Worm (Caenorhabditis elegans) whole organism, early embryonic: Measurements from ENCODE around the gene ama-1.

Experiments
- B0310.2 ChIP-seq: sonication (generic microtip); optimal IDR thresholded peaks from 2 replicates; lab custom pipeline; 2016; ENCODE audit warnings: mild to moderate bottlenecking, missing genetic modification characterization, missing compliant biosample characterization
- aly-1 ChIP-seq: sonication (generic microtip); optimal IDR thresholded peaks from 2 replicates; lab custom pipeline; 2016; ENCODE audit warnings: missing genetic modification characterization, missing compliant biosample characterization
- ama-1 ChIP-seq: fragments of 150-350 bp; optimal IDR thresholded peaks from 2 replicates; lab custom pipeline; 2014
- ceh-13 ChIP-seq: fragments of 200-800 bp; sonication (Bioruptor generic); optimal IDR thresholded peaks from 2 replicates; lab custom pipeline; 2018; ENCODE audit warnings: mild to moderate bottlenecking, missing genetic modification characterization, missing compliant biosample characterization
- ceh-36 ChIP-seq: sonication (generic microtip); optimal IDR thresholded peaks from 2 replicates; lab custom pipeline; 2016; ENCODE audit warnings: missing genetic modification characterization, inconsistent platforms, missing compliant biosample characterization
- flt-1 ChIP-seq: fragments of 200-800 bp; sonication (Bioruptor generic); IDR thresholded peaks from 2 replicates; pipeline ENCODE4 v1.3.6; 2022; ENCODE audit warnings: missing genetic modification characterization, missing compliant biosample characterization
- hmbx-1 ChIP-seq: sonication (generic microtip); optimal IDR thresholded peaks from 2 replicates; lab custom pipeline; 2016; ENCODE audit warnings: mild to moderate bottlenecking, missing genetic modification characterization, missing compliant biosample characterization
- hmg-4 ChIP-seq: fragments of 200-800 bp; sonication (Bioruptor generic); optimal IDR thresholded peaks from 2 replicates; lab custom pipeline; 2018; ENCODE audit warnings: mild to moderate bottlenecking, missing genetic modification characterization, missing compliant biosample characterization
- hnd-1 ChIP-seq: sonication (generic microtip); optimal IDR thresholded peaks from 2 replicates; lab custom pipeline; 2016; ENCODE audit warnings: missing genetic modification characterization, missing compliant biosample characterization
- sea-1 ChIP-seq: fragments of 200-800 bp; sonication (Bioruptor generic); conservative IDR thresholded peaks from 2 replicates; pipeline ENCODE4 v1.3.6; 2022; ENCODE audit warnings: missing genetic modification characterization, missing compliant biosample characterization
- tbx-11 ChIP-seq: fragments of 200-800 bp; sonication (Bioruptor generic); IDR thresholded peaks from 2 replicates; pipeline ENCODE4 v1.3.6; 2022; ENCODE audit warnings: missing genetic modification characterization, missing compliant biosample characterization
- tbx-37 ChIP-seq: fragments of 200-800 bp; sonication (Bioruptor generic); conservative IDR thresholded peaks from 2 replicates; pipeline ENCODE4 v1.3.6; 2022; ENCODE audit warnings: missing genetic modification reagents, missing genetic modification characterization, missing compliant biosample characterization

ce11 chrIV:4236025-4236407, 11.9 kb upstream of the ama-1 start:
- TF ChIP-seq tbx-11 (GFP tag; lab: Robert Waterston, UW), result no peak
- no peak for TF ChIP-seq ceh-36
- no peak for TF ChIP-seq tbx-37 (GFP tag; lab: Robert Waterston, UW)
- TF ChIP-seq ama-1, result no peak
- no peak for TF ChIP-seq ceh-13 (GFP tag; lab: Kevin White, UChicago)
- no peak for TF ChIP-seq flt-1 (GFP tag; lab: Robert Waterston, UW)
- TF ChIP-seq hnd-1 (tag; lab: Kevin White, UChicago), result no peak
- TF ChIP-seq B0310.2, result no peak
- TF ChIP-seq aly-1, result no peak
- no peak for TF ChIP-seq sea-1
- TF ChIP-seq hmg-4 (GFP tag; lab: Kevin White, UChicago), result no peak
- no peak for TF ChIP-seq hmbx-1 (tag; lab: Kevin White, UChicago)
